Worm (Caenorhabditis elegans): ENCODE results near the gene klp-19.
A peak's percentile ranks its signal among the peaks of the same experiment; 100 is the strongest.

The klp-19 gene

DNA sequence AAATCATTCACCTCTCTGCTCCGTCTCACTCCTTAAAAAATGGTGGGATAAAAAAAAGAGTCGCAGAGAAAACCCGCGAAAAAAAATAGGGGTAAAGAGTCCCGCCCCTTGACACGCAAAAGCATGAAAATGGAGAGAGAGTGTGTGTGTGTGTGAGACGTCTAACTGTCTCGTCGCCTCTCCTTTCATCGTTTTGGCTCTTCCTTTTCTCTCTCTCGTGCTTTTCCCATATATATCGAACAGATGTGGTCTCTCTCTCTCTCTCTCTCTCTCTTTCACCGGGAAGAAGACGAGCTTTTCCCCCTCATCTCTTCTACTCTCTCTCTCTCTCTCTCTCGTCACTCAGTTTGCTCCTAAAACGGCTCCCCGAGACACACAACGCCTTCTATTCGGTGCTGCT lies 31.3 kb downstream of the klp-19 start:
- TF ChIP-seq pbrm-1 (GFP tag; IDR thresholded peaks at IDR 0.05), result peak; percentile 29; the same call in 1 of the 2 replicates
- TF ChIP-seq nhr-120 (GFP tag; IDR thresholded peaks at IDR 0.05), result no peak
- no peak for TF ChIP-seq pha-4 (tag; optimal IDR thresholded peaks at IDR 0.05)
- no peak for TF ChIP-seq sptf-2 (GFP tag; optimal IDR thresholded peaks at IDR 0.05)
- TF ChIP-seq tbx-9 (tag; optimal IDR thresholded peaks at IDR 0.05; ENCODE audit: borderline replicate concordance), result no peak
- TF ChIP-seq ztf-28 (GFP tag; IDR thresholded peaks at IDR 0.05), result no peak
- TF ChIP-seq mes-4 (tag; optimal IDR thresholded peaks at IDR 0.05), result no peak
- TF ChIP-seq F57A8.1 (GFP tag; optimal IDR thresholded peaks at IDR 0.05), result no peak
- TF ChIP-seq zfh-2 (GFP tag; conservative IDR thresholded peaks at IDR 0.05), result peak; percentile 94
- TF ChIP-seq gei-17 (GFP tag; optimal IDR thresholded peaks at IDR 0.05), result no peak
- no peak for TF ChIP-seq F37B4.10 (GFP tag; IDR thresholded peaks at IDR 0.05)
- no peak for TF ChIP-seq xnd-1 (tag; optimal IDR thresholded peaks at IDR 0.05)
- no peak for TF ChIP-seq B0019.2 (GFP tag; conservative IDR thresholded peaks at IDR 0.05)
- no peak for TF ChIP-seq Y56A3A.18 (GFP tag; IDR thresholded peaks at IDR 0.05)
- TF ChIP-seq ztf-22 (GFP tag; optimal IDR thresholded peaks at IDR 0.05), result no peak
- no peak for TF ChIP-seq bed-2 (GFP tag; IDR thresholded peaks at IDR 0.05)
- no peak for TF ChIP-seq dpl-1 (GFP tag; optimal IDR thresholded peaks at IDR 0.05)
- TF ChIP-seq nfya-1 (tag; optimal IDR thresholded peaks at IDR 0.05; ENCODE audit: borderline replicate concordance, insufficient read depth), result no peak
- TF ChIP-seq let-607 (tag; optimal IDR thresholded peaks at IDR 0.05), result no peak
- TF ChIP-seq D2030.7 (GFP tag; IDR thresholded peaks at IDR 0.05), result no peak
- no peak for TF ChIP-seq tlf-1 (GFP tag; optimal IDR thresholded peaks at IDR 0.05)
- TF ChIP-seq aptf-2 (GFP tag; conservative IDR thresholded peaks at IDR 0.05), result no peak
- TF ChIP-seq T07F8.4 (tag; optimal IDR thresholded peaks at IDR 0.05), result no peak
- TF ChIP-seq ceh-100 (GFP tag; IDR thresholded peaks at IDR 0.05), result 0 out of 2 replicates have a peak, but pooled peaks have one; percentile 9
- TF ChIP-seq nhr-179 (tag; optimal IDR thresholded peaks at IDR 0.05), result no peak
- no peak for TF ChIP-seq nhr-90 (tag; optimal IDR thresholded peaks at IDR 0.05)
- TF ChIP-seq madf-10 (tag; optimal IDR thresholded peaks at IDR 0.05), result peak; percentile 8
- no peak for TF ChIP-seq hsf-1 (GFP tag; IDR thresholded peaks at IDR 0.05)
- TF ChIP-seq nfya-2 (GFP tag; IDR thresholded peaks at IDR 0.05), result no peak
- no peak for TF ChIP-seq unc-130 (GFP tag; optimal IDR thresholded peaks at IDR 0.05)
- TF ChIP-seq repo-1 (tag; optimal IDR thresholded peaks at IDR 0.05), result no peak
- TF ChIP-seq ceh-58 (GFP tag; IDR thresholded peaks at IDR 0.05), result no peak
- TF ChIP-seq K12H6.12 (tag; optimal IDR thresholded peaks at IDR 0.05), result peak; percentile 68
- TF ChIP-seq rpc-1 (optimal IDR thresholded peaks at IDR 0.05), result no peak
- TF ChIP-seq rpc-1 (tag; optimal IDR thresholded peaks at IDR 0.05), result no peak
- no peak for TF ChIP-seq attf-6 (GFP tag; IDR thresholded peaks at IDR 0.05)
- no peak for TF ChIP-seq sdz-38 (tag; optimal IDR thresholded peaks at IDR 0.05)
- no peak for TF ChIP-seq madf-8 (GFP tag; conservative IDR thresholded peaks at IDR 0.05)
- no peak for TF ChIP-seq let-526 (GFP tag; IDR thresholded peaks at IDR 0.05)
- TF ChIP-seq snpc-3.4 (tag; optimal IDR thresholded peaks at IDR 0.05), result no peak
- TF ChIP-seq aptf-3 (GFP tag; IDR thresholded peaks at IDR 0.05), result no peak
- no peak for TF ChIP-seq lin-54 (GFP tag; optimal IDR thresholded peaks at IDR 0.05)
- no peak for TF ChIP-seq bed-1 (GFP tag; IDR thresholded peaks at IDR 0.05)
- no peak for TF ChIP-seq somi-1 (GFP tag; optimal IDR thresholded peaks at IDR 0.05)
- TF ChIP-seq F22D6.2 (tag; optimal IDR thresholded peaks at IDR 0.05), result no peak
- TF ChIP-seq nhr-27 (tag; optimal IDR thresholded peaks at IDR 0.05), result no peak
- TF ChIP-seq F39B2.1 (GFP tag; IDR thresholded peaks at IDR 0.05), result no peak
- TF ChIP-seq F49E8.2 (tag; optimal IDR thresholded peaks at IDR 0.05; ENCODE audit: insufficient read depth), result no peak
- TF ChIP-seq attf-5 (GFP tag; optimal IDR thresholded peaks at IDR 0.05), result peak; percentile 62
- TF ChIP-seq atf-7 (tag; optimal IDR thresholded peaks at IDR 0.05), result peak; percentile 27

Data from whole organism, young adult.